Worm (Caenorhabditis elegans) whole organism, L2 larva: ENCODE data around the gene Y51A2B.5.

Experiments
- ceh-82 ChIP-seq: fragments of 150-350 bp; optimal IDR thresholded peaks from 2 replicates; lab custom pipeline; 2014; ENCODE audit warnings: missing biosample characterization, missing genetic modification characterization
- dmd-4 ChIP-seq: sonication (generic microtip); optimal IDR thresholded peaks from 2 replicates; lab custom pipeline; 2017; ENCODE audit warnings: missing biosample characterization, missing genetic modification characterization
- egl-27 ChIP-seq: sonication (generic microtip); optimal IDR thresholded peaks from 3 replicates; lab custom pipeline; 2017; ENCODE audit warnings: missing biosample characterization, missing genetic modification reagents, missing genetic modification characterization
- elt-1 ChIP-seq: fragments of 150-350 bp; optimal IDR thresholded peaks from 2 replicates; lab custom pipeline; 2014; ENCODE audit warnings: missing biosample characterization, missing genetic modification characterization
- elt-3 ChIP-seq: sonication (generic microtip); optimal IDR thresholded peaks from 2 replicates; lab custom pipeline; 2017; ENCODE audit warnings: missing biosample characterization, missing genetic modification characterization
- lin-13 ChIP-seq: fragments of 150-350 bp; optimal IDR thresholded peaks from 2 replicates; lab custom pipeline; 2014; ENCODE audit warnings: missing biosample characterization, missing genetic modification reagents, missing genetic modification characterization
- lsy-2 ChIP-seq, 2 experiments: fragments of 150-350 bp in 1 of 2; sonication (generic microtip) in 1 of 2; optimal IDR thresholded peaks; 2 replicates each; lab custom pipeline; 2014 to 2017; ENCODE audit warnings: missing biosample characterization in 2 of 2, missing genetic modification characterization in 2 of 2
- nhr-12 ChIP-seq: fragments of 150-350 bp; optimal IDR thresholded peaks from 2 replicates; lab custom pipeline; 2014; ENCODE audit warnings: missing biosample characterization, missing genetic modification characterization
- nhr-237 ChIP-seq: fragments of 150-350 bp; optimal IDR thresholded peaks from 2 replicates; lab custom pipeline; 2014; ENCODE audit warnings: missing biosample characterization, missing genetic modification characterization
- ztf-11 ChIP-seq: sonication (generic microtip); optimal IDR thresholded peaks from 2 replicates; lab custom pipeline; 2017; ENCODE audit warnings: missing biosample characterization, missing genetic modification characterization
- ztf-4 ChIP-seq: fragments of 150-350 bp; optimal IDR thresholded peaks from 2 replicates; lab custom pipeline; 2014; ENCODE audit warnings: missing biosample characterization, missing genetic modification characterization

DNA sequence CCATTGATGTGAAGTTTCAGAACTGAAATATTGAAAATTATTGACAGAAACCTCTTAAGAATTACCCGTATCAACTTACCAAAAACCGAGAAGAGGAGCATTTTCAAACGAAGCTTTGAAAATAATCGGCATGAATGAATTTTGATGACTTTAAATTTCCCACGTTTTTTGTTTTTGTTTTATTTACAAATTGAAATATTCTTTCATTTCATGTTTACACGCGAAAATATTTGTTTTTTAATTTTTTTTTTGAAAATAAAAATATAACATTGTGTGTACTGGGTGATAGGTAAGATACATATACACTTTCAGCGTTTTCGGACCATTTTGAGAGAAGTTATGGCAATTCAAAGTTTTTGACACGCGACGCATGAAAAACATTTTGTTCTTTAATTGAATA, 6.6 kb downstream of the Y51A2B.5 start, which contains the start of gene Y51A2B.9:
- TF ChIP-seq ztf-11 (no peak), egl-27 (tag; lab: Kevin White, UChicago) (no peak), ceh-82 (tag; lab: Kevin White, UChicago) (no peak), elt-1 (tag; lab: Kevin White, UChicago) (no peak), nhr-237 (tag; lab: Kevin White, UChicago) (no peak), dmd-4 (no peak), lin-13 (GFP tag; lab: Kevin White, UChicago) (no peak), elt-3 (tag; lab: Kevin White, UChicago) (no peak), ztf-4 (no peak), nhr-12 (tag; lab: Kevin White, UChicago) (no peak), lsy-2 (tag; optimal IDR thresholded peaks at IDR 0.05; lab: Kevin White, UChicago) (no peak)
